Fruit fly (Drosophila melanogaster) whole organism, pupa: ENCODE results near the gene CG9641.
A peak's percentile ranks its signal among the peaks of the same experiment; 100 is the strongest.

ENCODE experiments used
- CG10348 ChIP-seq: fragments of 200-800 bp; sonication (Bioruptor generic); IDR thresholded peaks from 2 replicates; pipeline ENCODE4 v1.3.6; 2022; ENCODE audit warnings: missing biosample characterization, missing genetic modification characterization
- CG12605 ChIP-seq: fragments of 200-800 bp; sonication (Bioruptor generic); IDR thresholded peaks from 2 replicates; pipeline ENCODE4 v1.3.6; 2022; ENCODE audit warnings: missing biosample characterization, missing genetic modification characterization
- CG13204 ChIP-seq: fragments of 200-800 bp; sonication (Bioruptor generic); optimal IDR thresholded peaks from 2 replicates; lab custom pipeline; 2018; ENCODE audit warnings: missing biosample characterization, mild to moderate bottlenecking, missing genetic modification characterization, moderate library complexity
- CG14655 ChIP-seq: fragments of 200-800 bp; sonication (Bioruptor generic); optimal IDR thresholded peaks from 3 replicates; lab custom pipeline; 2017; ENCODE audit warnings: mild to moderate bottlenecking, missing biosample characterization, missing genetic modification reagents, missing genetic modification characterization
- CG15710 ChIP-seq: fragments of 200-800 bp; sonication (Bioruptor generic); optimal IDR thresholded peaks from 2 replicates; lab custom pipeline; 2018; ENCODE audit warnings: missing biosample characterization, mild to moderate bottlenecking, missing genetic modification characterization, moderate library complexity
- CG17806 ChIP-seq: fragments of 200-800 bp; sonication (Bioruptor generic); optimal IDR thresholded peaks from 2 replicates; lab custom pipeline; 2018; ENCODE audit warnings: missing biosample characterization, mild to moderate bottlenecking, missing genetic modification characterization, moderate library complexity
- CG32121 ChIP-seq: fragments of 200-800 bp; sonication (Bioruptor generic); IDR thresholded peaks from 2 replicates; pipeline ENCODE4 v1.3.6; 2022; ENCODE audit warnings: missing biosample characterization, missing genetic modification characterization
- CG34367 ChIP-seq: fragments of 200-800 bp; sonication (Bioruptor generic); optimal IDR thresholded peaks from 2 replicates; lab custom pipeline; 2018; ENCODE audit warnings: missing biosample characterization, mild to moderate bottlenecking, missing genetic modification characterization
- CG4496 ChIP-seq: fragments of 200-800 bp; sonication (Bioruptor generic); IDR thresholded peaks from 3 replicates; pipeline ENCODE4 v1.3.6; 2022; ENCODE audit warnings: missing biosample characterization, missing genetic modification characterization
- CG8159 ChIP-seq: fragments of 200-800 bp; sonication (Bioruptor generic); optimal IDR thresholded peaks from 3 replicates; lab custom pipeline; 2018; ENCODE audit warnings: missing biosample characterization, mild to moderate bottlenecking, missing genetic modification characterization, moderate library complexity
- CG8301 ChIP-seq: fragments of 200-800 bp; sonication (Bioruptor generic); optimal IDR thresholded peaks from 2 replicates; lab custom pipeline; 2018; ENCODE audit warnings: missing biosample characterization, mild to moderate bottlenecking, missing genetic modification characterization
- CG9948 ChIP-seq: fragments of 200-800 bp; sonication (Bioruptor generic); optimal IDR thresholded peaks from 2 replicates; lab custom pipeline; 2018; ENCODE audit warnings: missing biosample characterization, mild to moderate bottlenecking, missing genetic modification characterization, moderate library complexity
- D1 ChIP-seq: fragments of 200-800 bp; sonication (Bioruptor generic); optimal IDR thresholded peaks from 2 replicates; lab custom pipeline; 2018; ENCODE audit warnings: missing biosample characterization, mild to moderate bottlenecking, missing genetic modification characterization, moderate library complexity
- EcR ChIP-seq: fragments of 200-800 bp; sonication (Bioruptor generic); optimal IDR thresholded peaks from 3 replicates; lab custom pipeline; 2019; ENCODE audit warnings: missing biosample characterization, missing genetic modification characterization, mild to moderate bottlenecking, moderate library complexity, missing genetic modification reagents
- Ets98B ChIP-seq: fragments of 200-800 bp; sonication (Bioruptor generic); IDR thresholded peaks from 2 replicates; pipeline ENCODE4 v1.3.6; 2022; ENCODE audit warnings: missing biosample characterization, missing genetic modification characterization
- Pif1A ChIP-seq: fragments of 200-800 bp; sonication (Bioruptor generic); optimal IDR thresholded peaks from 3 replicates; lab custom pipeline; 2016; ENCODE audit warnings: missing biosample characterization, missing genetic modification characterization
- Pif1B ChIP-seq: fragments of 200-800 bp; sonication (Bioruptor generic); optimal IDR thresholded peaks from 3 replicates; lab custom pipeline; 2016; ENCODE audit warnings: missing biosample characterization, missing genetic modification characterization
- Snoo ChIP-seq: fragments of 200-800 bp; sonication (Bioruptor generic); optimal IDR thresholded peaks from 3 replicates; lab custom pipeline; 2017; ENCODE audit warnings: missing biosample characterization, mild to moderate bottlenecking, missing genetic modification characterization, inconsistent platforms
- fd96Ca ChIP-seq: fragments of 200-800 bp; sonication (Bioruptor generic); IDR thresholded peaks from 3 replicates; pipeline ENCODE4 v1.3.6; 2022; ENCODE audit warnings: missing biosample characterization, missing genetic modification characterization
- gl ChIP-seq: fragments of 200-800 bp; sonication (Bioruptor generic); optimal IDR thresholded peaks from 2 replicates; lab custom pipeline; 2018; ENCODE audit warnings: missing biosample characterization, mild to moderate bottlenecking, missing genetic modification characterization
- rn ChIP-seq: fragments of 200-800 bp; sonication (Bioruptor generic); IDR thresholded peaks from 2 replicates; pipeline ENCODE4 v1.3.6; 2022; ENCODE audit warnings: missing biosample characterization, missing genetic modification characterization

The CG9641 gene

DNA sequence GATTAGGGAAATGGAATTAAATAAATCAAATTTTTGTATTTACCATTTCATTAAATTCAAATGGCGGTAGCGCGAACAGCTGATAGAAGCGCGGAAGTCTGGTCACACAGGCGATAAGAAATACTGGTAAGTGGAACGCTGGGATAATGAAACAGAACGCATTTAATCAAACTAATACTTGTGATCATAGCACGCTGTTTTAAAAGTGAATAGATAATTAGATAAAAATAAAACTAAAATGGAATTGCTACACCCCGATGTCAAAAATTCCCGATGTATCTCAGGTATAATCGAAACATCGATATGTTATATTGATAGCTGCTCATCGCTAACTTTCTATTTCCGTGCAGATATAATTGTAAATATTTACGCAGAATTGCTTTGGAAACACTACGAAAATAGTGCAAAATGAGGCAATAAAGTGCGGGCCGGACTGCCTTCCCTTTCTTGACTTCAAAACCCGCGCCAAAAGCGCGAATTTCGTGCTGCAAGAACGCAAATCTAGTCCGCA is 16.1 kb upstream of the CG9641 start, which contains the start of the genes okr and CG3558:
TSS of gene okr (minus strand) at position 96 of the 511 bp plus-strand sequence.
TSS of gene CG3558 (plus strand) at position 207 of the 511 bp plus-strand sequence.
- TF ChIP-seq CG12605 (GFP tag; lab: Robert Waterston, UW) (no peak), Pif1B (GFP tag; lab: Kevin White, UChicago) (no peak), Snoo (tag; lab: Kevin White, UChicago) (no peak), CG17806 (no peak)

DNA sequence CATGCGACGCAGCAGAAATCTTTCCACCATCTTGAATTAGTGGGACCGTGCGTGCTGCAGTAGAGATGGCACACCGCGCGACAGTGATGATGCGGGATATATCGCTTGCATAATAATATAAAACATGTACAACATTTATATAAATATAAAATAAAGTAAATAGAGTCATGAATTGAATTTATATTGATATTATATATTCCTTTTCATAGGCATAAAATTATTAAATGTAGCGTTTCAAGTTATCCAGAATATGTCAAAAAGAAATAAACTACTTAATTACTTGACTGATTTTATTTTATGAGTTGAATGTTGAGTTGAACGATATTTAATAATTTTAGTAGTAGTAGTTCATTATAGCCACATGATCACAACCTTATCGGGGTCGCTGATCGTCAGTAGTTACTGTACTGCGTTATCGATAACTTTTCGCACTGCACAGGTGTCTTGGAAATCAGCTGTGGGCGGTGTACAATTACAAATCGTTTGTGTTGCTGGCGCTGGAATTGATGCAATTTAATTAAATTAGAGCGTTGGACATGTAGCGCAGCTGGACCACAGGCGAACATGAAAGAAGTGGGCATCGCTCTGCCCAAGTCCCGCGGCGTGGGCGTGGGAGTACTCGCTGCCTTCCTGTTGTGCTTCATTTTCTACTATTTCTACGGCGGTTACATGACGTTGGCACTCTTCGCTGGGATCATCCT is 11.2 kb upstream of the CG9641 start, which contains the start of the genes Chd1 and Bem46:
TSS of gene Chd1 (minus strand) at position 43 of the 701 bp plus-strand sequence.
TSS of gene Bem46 (plus strand) at position 436 of the 701 bp plus-strand sequence.
- TF ChIP-seq CG17806 (peak; percentile 75), Ets98B (GFP tag; lab: Robert Waterston, UW) (peak; percentile 64; the same call in 1 of the 2 replicates), CG4496 (GFP tag; lab: Robert Waterston, UW) (peak; percentile 90), CG34367 (tag; lab: Kevin White, UChicago) (peak; percentile 72), CG14655 (GFP tag; lab: Kevin White, UChicago) (no peak), D1 (tag; lab: Kevin White, UChicago) (no peak), gl (tag; lab: Kevin White, UChicago) (peak; percentile 34), EcR (GFP tag; lab: Kevin White, UChicago) (no peak), CG15710 (tag; lab: Kevin White, UChicago) (peak; percentile 80), CG9948 (peak; percentile 84), CG8159 (peak; percentile 85), Pif1A (no peak), Snoo (tag; lab: Kevin White, UChicago) (peak; percentile 79), CG8301 (tag; lab: Kevin White, UChicago) (no peak), CG12605 (GFP tag; lab: Robert Waterston, UW) (peak; percentile 71), rn (peak; percentile 55; the same call in 1 of the 2 replicates), CG13204 (GFP tag; lab: Kevin White, UChicago) (no peak), CG32121 (GFP tag; lab: Robert Waterston, UW) (peak; percentile 76), CG10348 (GFP tag; lab: Robert Waterston, UW) (no peak), Pif1B (GFP tag; lab: Kevin White, UChicago) (no peak), fd96Ca (peak; percentile 77)

DNA sequence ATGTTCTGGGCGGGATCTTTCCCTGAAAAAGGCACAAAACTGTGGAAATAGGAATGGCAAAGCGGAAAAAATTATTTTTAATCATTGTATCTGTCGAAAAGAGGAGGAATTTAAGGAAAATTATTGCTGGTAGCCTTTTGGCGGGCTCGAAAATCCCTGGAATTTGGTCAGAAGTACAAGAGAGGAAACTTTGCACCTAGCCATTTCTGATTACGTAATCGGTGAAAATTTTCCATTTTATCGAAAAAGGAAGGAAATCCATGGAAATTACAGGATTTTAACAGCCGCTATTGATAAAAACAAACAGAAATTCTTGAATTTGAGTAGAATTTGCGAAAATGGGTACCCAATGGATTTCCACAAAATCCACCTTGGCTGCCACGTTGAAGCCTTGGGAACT is 10.1 kb upstream of the CG9641 start:
- TF ChIP-seq Pif1A = no peak
- no peak for TF ChIP-seq CG4496 (GFP tag; lab: Robert Waterston, UW)
- no peak for TF ChIP-seq EcR (GFP tag; lab: Kevin White, UChicago)
- no peak for TF ChIP-seq CG32121 (GFP tag; lab: Robert Waterston, UW)
- no peak for TF ChIP-seq CG8159
- TF ChIP-seq Snoo (tag; lab: Kevin White, UChicago) = no peak
- no peak for TF ChIP-seq D1 (tag; lab: Kevin White, UChicago)
- TF ChIP-seq CG14655 (GFP tag; lab: Kevin White, UChicago) = no peak
- no peak for TF ChIP-seq CG12605 (GFP tag; lab: Robert Waterston, UW)
- TF ChIP-seq CG8301 (tag; lab: Kevin White, UChicago) = no peak
- TF ChIP-seq fd96Ca = no peak
- no peak for TF ChIP-seq CG15710 (tag; lab: Kevin White, UChicago)
- TF ChIP-seq gl (tag; lab: Kevin White, UChicago) = no peak
- no peak for TF ChIP-seq CG10348 (GFP tag; lab: Robert Waterston, UW)
- no peak for TF ChIP-seq CG34367 (tag; lab: Kevin White, UChicago)
- no peak for TF ChIP-seq CG9948

DNA sequence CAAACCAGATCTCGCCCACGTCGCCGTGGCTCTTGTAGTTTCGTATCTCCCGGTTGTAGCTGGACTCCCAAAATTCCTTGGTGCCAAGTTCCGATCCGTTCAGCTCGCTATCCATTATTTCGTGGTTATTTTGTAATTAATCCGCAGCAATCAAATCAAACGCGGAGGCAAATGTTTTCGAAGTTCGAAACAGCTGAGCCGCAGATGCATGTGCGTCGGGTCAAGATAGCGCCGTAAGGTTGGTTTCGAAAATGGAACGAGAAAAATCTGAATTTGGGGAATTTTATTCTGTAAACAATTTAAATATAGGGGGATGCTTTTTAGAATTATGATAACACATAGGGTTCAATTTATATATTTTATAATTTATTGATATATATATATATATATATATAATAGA is 2.4 kb upstream of the CG9641 start, which contains the start of gene CG9643:
TSS of gene CG9643 (minus strand) at position 198 of the 400 bp plus-strand sequence.
- no peak for TF ChIP-seq CG12605 (GFP tag; lab: Robert Waterston, UW)
- TF ChIP-seq CG17806 = no peak
- TF ChIP-seq fd96Ca = no peak
- TF ChIP-seq Pif1B (GFP tag; lab: Kevin White, UChicago) = no peak
- no peak for TF ChIP-seq CG32121 (GFP tag; lab: Robert Waterston, UW)
- no peak for TF ChIP-seq CG8301 (tag; lab: Kevin White, UChicago)
- no peak for TF ChIP-seq CG14655 (GFP tag; lab: Kevin White, UChicago)
- no peak for TF ChIP-seq Snoo (tag; lab: Kevin White, UChicago)
- TF ChIP-seq gl (tag; lab: Kevin White, UChicago) = no peak
- TF ChIP-seq Ets98B (GFP tag; lab: Robert Waterston, UW) = no peak
- TF ChIP-seq CG4496 (GFP tag; lab: Robert Waterston, UW) = no peak
- no peak for TF ChIP-seq CG8159
- no peak for TF ChIP-seq Pif1A
- no peak for TF ChIP-seq EcR (GFP tag; lab: Kevin White, UChicago)
- TF ChIP-seq CG10348 (GFP tag; lab: Robert Waterston, UW) = no peak
- no peak for TF ChIP-seq rn
- TF ChIP-seq CG9948 = no peak

DNA sequence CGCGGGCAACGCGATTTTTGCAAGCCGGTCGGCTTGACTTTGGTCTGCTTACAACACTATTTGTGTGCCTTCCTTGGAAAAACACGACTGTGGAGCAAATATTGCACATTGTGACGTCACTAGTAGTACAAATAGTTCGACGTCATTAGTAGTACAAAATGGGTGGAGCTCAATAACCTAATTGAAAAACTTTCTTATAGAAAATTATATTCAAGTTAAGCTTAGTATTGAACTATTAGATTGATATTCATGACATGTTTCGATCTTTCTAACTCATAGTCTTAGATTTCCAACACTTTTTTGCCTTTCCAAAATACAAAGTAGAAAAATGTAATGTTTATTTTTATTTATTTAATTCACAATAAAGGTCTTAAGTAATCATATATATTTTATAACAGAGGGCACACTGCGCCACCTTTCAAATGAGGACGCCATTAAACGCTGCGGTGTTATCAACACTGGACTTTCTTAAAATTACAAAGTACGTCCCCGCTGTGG is 4.2 kb downstream of the CG9641 start, which contains the start of the genes Rrp1 and gammaTub23C:
TSS of gene Rrp1 (minus strand) at position 70 of the 498 bp plus-strand sequence.
TSS of gene gammaTub23C (plus strand) at position 453 of the 498 bp plus-strand sequence.
- peak; percentile 87 for TF ChIP-seq CG15710 (tag; lab: Kevin White, UChicago)
- peak; percentile 60; the same call in 1 of the 2 replicates for TF ChIP-seq rn
- TF ChIP-seq fd96Ca = peak; percentile 69; the same call in 2 of the 3 replicates
- TF ChIP-seq CG10348 (GFP tag; lab: Robert Waterston, UW) = peak; percentile 59; the same call in 1 of the 2 replicates
- TF ChIP-seq Ets98B (GFP tag; lab: Robert Waterston, UW) = peak; percentile 67
- peak; percentile 89 for TF ChIP-seq CG9948
- peak; percentile 90 for TF ChIP-seq Snoo (tag; lab: Kevin White, UChicago)
- no peak for TF ChIP-seq CG13204 (GFP tag; lab: Kevin White, UChicago)
- peak; percentile 92 for TF ChIP-seq CG8159
- peak; percentile 80; the same call in 1 of the 2 replicates for TF ChIP-seq CG32121 (GFP tag; lab: Robert Waterston, UW)
- peak; percentile 86 for TF ChIP-seq CG8301 (tag; lab: Kevin White, UChicago)
- TF ChIP-seq CG12605 (GFP tag; lab: Robert Waterston, UW) = 0 out of 2 replicates have a peak, but pooled peaks have one; percentile 53
- peak; percentile 33 for TF ChIP-seq gl (tag; lab: Kevin White, UChicago)
- peak; percentile 82 for TF ChIP-seq CG4496 (GFP tag; lab: Robert Waterston, UW)
- peak; percentile 80 for TF ChIP-seq CG34367 (tag; lab: Kevin White, UChicago)
- no peak for TF ChIP-seq Pif1B (GFP tag; lab: Kevin White, UChicago)
- TF ChIP-seq CG14655 (GFP tag; lab: Kevin White, UChicago) = peak; percentile 94
- TF ChIP-seq EcR (GFP tag; lab: Kevin White, UChicago) = no peak
- no peak for TF ChIP-seq D1 (tag; lab: Kevin White, UChicago)
- TF ChIP-seq CG17806 = peak; percentile 80
- TF ChIP-seq Pif1A = no peak
